Fruit fly (Drosophila melanogaster): ENCODE data around the gene NP15.6.

- TF ChIP-seq kay (GFP tag; optimal IDR thresholded peaks at IDR 0.05) (no peak), Side (GFP tag; optimal IDR thresholded peaks at IDR 0.05) (no peak), CG17829 (tag; optimal IDR thresholded peaks at IDR 0.05) (no peak), Ada2b (GFP tag; IDR thresholded peaks at IDR 0.05) (no peak), Mes4 (GFP tag; optimal IDR thresholded peaks at IDR 0.05) (no peak), cad (GFP tag; optimal IDR thresholded peaks at IDR 0.05) (no peak), CG17912 (GFP tag; optimal IDR thresholded peaks at IDR 0.05) (no peak), Taf1 (GFP tag; IDR thresholded peaks at IDR 0.05) (no peak), da (GFP tag; optimal IDR thresholded peaks at IDR 0.05) (no peak), Hr39 (optimal IDR thresholded peaks at IDR 0.05) (no peak)
These were observed 31.2 kb downstream of the NP15.6 start for dm6 chr3R:19058384-19058783.

Measured in whole organism, embryonic.